Worm (Caenorhabditis elegans): ENCODE results near the gene Y24F12A.1.

Gene Y24F12A.1

DNA sequence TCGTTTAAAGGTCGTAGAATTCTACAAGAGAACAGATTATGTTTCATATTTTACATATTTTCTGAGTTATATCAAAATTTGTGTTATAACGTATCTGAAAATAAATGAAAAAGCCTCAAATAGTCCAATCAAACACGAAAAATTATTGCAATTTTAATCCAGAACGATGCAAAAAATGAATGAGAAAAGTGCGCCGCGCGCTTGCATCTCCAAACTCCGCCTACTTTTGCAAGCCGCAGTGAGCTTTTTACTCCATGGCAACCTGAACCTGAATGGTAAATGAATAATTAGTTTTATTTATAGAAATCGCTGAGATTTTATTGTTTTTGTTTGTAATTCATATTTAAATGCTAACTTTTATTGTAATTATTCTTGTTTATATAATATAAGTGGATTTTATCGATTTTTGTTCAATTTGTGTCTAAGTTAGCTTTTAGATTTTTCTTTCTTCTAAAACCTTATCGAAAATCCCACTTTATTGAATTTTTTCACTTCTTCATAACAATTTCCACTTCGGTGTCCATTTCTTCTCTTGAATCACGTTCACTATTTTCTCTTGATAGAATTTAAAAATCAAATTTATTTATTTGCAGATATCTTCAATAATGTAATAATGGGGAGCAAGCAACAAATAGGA, 51.2 kb downstream of the Y24F12A.1 start, which contains the start of gene ZK809.5:
ZK809.5 (plus strand) TSS at position 587 of the 637 bp plus-strand sequence.
- TF ChIP-seq tbx-11 (GFP tag; IDR thresholded peaks at IDR 0.05): no peak
- no peak for TF ChIP-seq tbx-37 (GFP tag; conservative IDR thresholded peaks at IDR 0.05)
- no peak for TF ChIP-seq B0310.2 (tag; optimal IDR thresholded peaks at IDR 0.05)
- TF ChIP-seq hnd-1 (tag; optimal IDR thresholded peaks at IDR 0.05): no peak
- no peak for TF ChIP-seq ceh-13 (GFP tag; optimal IDR thresholded peaks at IDR 0.05)
- no peak for TF ChIP-seq F13C5.2 (tag; optimal IDR thresholded peaks at IDR 0.05)
- TF ChIP-seq ceh-36 (tag; optimal IDR thresholded peaks at IDR 0.05): no peak

All from whole organism, early embryonic.